Worm (Caenorhabditis elegans) whole organism, early embryonic: ENCODE measurements around the gene rrf-3.

ENCODE experiments used
- B0310.2 ChIP-seq: sonication (generic microtip); optimal IDR thresholded peaks from 2 replicates; lab custom pipeline; 2016; ENCODE audit warnings: mild to moderate bottlenecking, missing genetic modification characterization, missing compliant biosample characterization
- F13C5.2 ChIP-seq: sonication (generic microtip); optimal IDR thresholded peaks from 2 replicates; lab custom pipeline; 2017; ENCODE audit warnings: mild to moderate bottlenecking, missing genetic modification characterization, inconsistent platforms, missing compliant biosample characterization
- aly-1 ChIP-seq: sonication (generic microtip); optimal IDR thresholded peaks from 2 replicates; lab custom pipeline; 2016; ENCODE audit warnings: missing genetic modification characterization, missing compliant biosample characterization
- ama-1 ChIP-seq: fragments of 150-350 bp; optimal IDR thresholded peaks from 2 replicates; lab custom pipeline; 2014
- ceh-36 ChIP-seq: sonication (generic microtip); optimal IDR thresholded peaks from 2 replicates; lab custom pipeline; 2016; ENCODE audit warnings: missing genetic modification characterization, inconsistent platforms, missing compliant biosample characterization
- ets-7 ChIP-seq: sonication (generic microtip); optimal IDR thresholded peaks from 2 replicates; lab custom pipeline; 2016; ENCODE audit warnings: missing genotype, missing genetic modification characterization, missing compliant biosample characterization
- flt-1 ChIP-seq: fragments of 200-800 bp; sonication (Bioruptor generic); IDR thresholded peaks from 2 replicates; pipeline ENCODE4 v1.3.6; 2022; ENCODE audit warnings: missing genetic modification characterization, missing compliant biosample characterization
- hmg-4 ChIP-seq: fragments of 200-800 bp; sonication (Bioruptor generic); optimal IDR thresholded peaks from 2 replicates; lab custom pipeline; 2018; ENCODE audit warnings: mild to moderate bottlenecking, missing genetic modification characterization, missing compliant biosample characterization
- pes-1 ChIP-seq: fragments of 200-800 bp; sonication (Bioruptor generic); IDR thresholded peaks from 2 replicates; pipeline ENCODE4 v1.3.6; 2022; ENCODE audit warnings: missing genetic modification reagents, missing genetic modification characterization, missing compliant biosample characterization
- sea-1 ChIP-seq: fragments of 200-800 bp; sonication (Bioruptor generic); conservative IDR thresholded peaks from 2 replicates; pipeline ENCODE4 v1.3.6; 2022; ENCODE audit warnings: missing genetic modification characterization, missing compliant biosample characterization

DNA sequence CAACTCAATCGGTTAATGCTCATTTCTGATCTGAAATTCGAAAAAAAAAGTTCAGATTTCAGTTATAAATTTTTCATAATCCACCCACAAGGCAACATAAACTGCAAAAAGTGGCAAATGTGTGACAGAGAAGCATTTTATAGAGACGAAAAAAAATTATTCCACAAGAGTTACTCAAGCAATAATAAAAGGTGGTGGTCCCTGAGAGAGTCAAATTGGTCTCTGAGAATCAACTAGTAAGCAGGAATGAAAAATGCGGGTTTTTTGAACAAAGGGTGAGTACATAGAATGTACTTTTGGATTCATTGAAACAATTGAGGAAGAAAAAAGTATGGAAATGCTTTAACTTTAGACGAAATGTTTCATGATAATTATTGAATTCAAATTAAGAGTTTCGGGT is 8.1 kb downstream of the rrf-3 start, which contains the start of gene T05C12.11:
- no peak for TF ChIP-seq B0310.2
- no peak for TF ChIP-seq hmg-4 (GFP tag; lab: Kevin White, UChicago)
- TF ChIP-seq ama-1 (lab: Kevin White, UChicago) = no peak
- TF ChIP-seq F13C5.2 (tag; lab: Kevin White, UChicago) = no peak
- TF ChIP-seq ceh-36 (tag; lab: Kevin White, UChicago) = no peak
- no peak for TF ChIP-seq pes-1 (GFP tag; lab: Robert Waterston, UW)
- no peak for TF ChIP-seq sea-1 (GFP tag; lab: Robert Waterston, UW)
- no peak for TF ChIP-seq ets-7 (tag; lab: Kevin White, UChicago)
- no peak for TF ChIP-seq flt-1
- no peak for TF ChIP-seq aly-1
